Worm (Caenorhabditis elegans) whole organism, mixed stage, embryonic: ENCODE measurements around the gene mca-1.

ENCODE experiments used
- elt-1 ChIP-seq: sonication (generic microtip); optimal IDR thresholded peaks from 2 replicates; lab custom pipeline; 2017; ENCODE audit warnings: missing genetic modification characterization, mild to moderate bottlenecking, missing compliant biosample characterization, antibody characterized with exemption, moderate library complexity, borderline replicate concordance; ENCODE audit not compliant: insufficient read depth
- elt-3 ChIP-seq: fragments of 150-350 bp; optimal IDR thresholded peaks from 2 replicates; lab custom pipeline; 2014; ENCODE audit warnings: missing biosample characterization, missing genetic modification characterization
- lsy-2 ChIP-seq: fragments of 150-350 bp; optimal IDR thresholded peaks from 2 replicates; lab custom pipeline; 2014; ENCODE audit warnings: missing biosample characterization, missing genetic modification characterization
- nhr-76 ChIP-seq: sonication (generic microtip); optimal IDR thresholded peaks from 2 replicates; lab custom pipeline; 2017; ENCODE audit warnings: missing biosample characterization, missing genetic modification characterization
- sptf-1 ChIP-seq: sonication (generic microtip); optimal IDR thresholded peaks from 2 replicates; lab custom pipeline; 2017; ENCODE audit warnings: mild to moderate bottlenecking, missing genetic modification characterization, moderate library complexity, missing compliant biosample characterization
- unc-39 ChIP-seq: fragments of 150-350 bp; optimal IDR thresholded peaks from 2 replicates; lab custom pipeline; 2014; ENCODE audit warnings: missing biosample characterization, missing genetic modification characterization

DNA sequence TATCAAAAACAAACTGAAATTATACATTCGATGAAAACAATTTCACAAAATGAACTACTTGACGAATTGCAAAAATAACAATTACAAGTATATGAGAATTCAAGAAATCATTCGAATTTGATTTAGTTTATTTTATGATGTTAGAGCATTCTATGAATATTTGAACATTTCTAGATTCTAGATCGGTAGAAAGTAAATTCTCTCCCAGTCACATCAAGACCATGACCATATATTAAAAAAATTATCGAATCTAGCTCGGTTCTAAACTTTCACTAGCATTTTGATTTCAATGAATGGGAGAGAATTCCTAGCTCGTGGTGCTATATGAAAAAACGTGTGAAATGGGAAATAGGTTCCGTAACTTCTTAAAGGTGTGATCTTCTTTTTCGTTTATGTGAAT is 50.4 kb downstream of the mca-1 start:
- no peak for TF ChIP-seq sptf-1
- no peak for TF ChIP-seq elt-1 (tag; lab: Kevin White, UChicago)
- no peak for TF ChIP-seq unc-39 (tag; lab: Kevin White, UChicago)
- no peak for TF ChIP-seq lsy-2
- TF ChIP-seq elt-3 (tag; lab: Kevin White, UChicago) = no peak
- TF ChIP-seq nhr-76 (tag; lab: Kevin White, UChicago) = no peak
